Fruit fly (Drosophila melanogaster): ENCODE measurements around the gene CG11529.
A peak's percentile ranks its signal among the peaks of the same experiment; 100 is the strongest.

Gene CG11529

DNA sequence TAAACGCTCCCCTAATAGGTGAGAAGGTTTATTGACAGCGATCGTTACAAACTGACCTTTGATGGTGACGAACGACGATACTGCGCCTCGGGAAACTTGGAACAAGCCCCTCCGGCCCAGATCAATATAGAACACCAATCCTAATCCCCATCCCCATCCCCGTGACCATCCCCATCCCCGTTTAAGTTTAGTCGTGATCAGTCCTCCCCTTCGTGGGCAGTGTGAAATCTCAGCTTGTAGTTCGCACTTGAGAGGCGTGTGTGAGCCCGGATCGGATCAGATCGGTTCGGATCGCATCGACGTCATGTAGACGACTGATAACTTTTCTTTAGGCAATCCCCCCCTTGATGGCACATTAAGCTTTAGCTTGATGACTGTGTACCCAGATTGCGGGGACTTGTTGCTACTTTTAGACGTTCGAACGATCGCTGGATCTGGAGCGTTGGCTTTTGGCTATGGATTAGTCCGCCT, 13.0 kb upstream of the CG11529 start, which contains the start of gene Miox:
Miox (plus strand) TSS at position 421 of the 471 bp plus-strand sequence.
- no peak for TF ChIP-seq Xrp1 (GFP tag; IDR thresholded peaks at IDR 0.05)
- peak; percentile 16; the same call in 1 of the 2 replicates for TF ChIP-seq crol (GFP tag; IDR thresholded peaks at IDR 0.05)
- peak; percentile 1 for TF ChIP-seq CG10543 (GFP tag; optimal IDR thresholded peaks at IDR 0.05)
- no peak for TF ChIP-seq Nf-YC (tag; optimal IDR thresholded peaks at IDR 0.05)
- TF ChIP-seq CG34376 (GFP tag; optimal IDR thresholded peaks at IDR 0.05): peak; percentile 65
- TF ChIP-seq sug (tag; optimal IDR thresholded peaks at IDR 0.05): peak; percentile 75
- TF ChIP-seq CG7987 (GFP tag; optimal IDR thresholded peaks at IDR 0.05): peak; percentile 69
- no peak for TF ChIP-seq toy (GFP tag; IDR thresholded peaks at IDR 0.05)

DNA sequence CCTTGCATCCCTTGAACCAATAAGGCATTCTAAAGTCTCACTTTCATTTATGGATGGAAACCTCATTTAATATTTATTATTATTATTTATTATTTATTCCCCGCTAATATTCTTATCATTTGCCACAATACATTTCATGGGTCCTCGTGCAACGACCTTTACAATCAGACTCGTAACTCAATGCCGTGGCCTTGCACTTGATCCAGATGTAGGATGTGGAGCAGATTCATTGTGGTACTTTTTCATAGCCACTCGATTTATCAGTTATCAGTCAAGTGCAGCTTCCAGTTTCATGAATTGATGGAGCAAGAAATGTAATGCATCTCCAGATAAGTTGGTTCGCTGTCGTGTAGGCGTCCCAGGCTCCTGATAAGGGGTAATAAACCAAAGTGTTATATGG, 12.3 kb upstream of the CG11529 start:
- TF ChIP-seq B-H1 (GFP tag; IDR thresholded peaks at IDR 0.05): no peak

dm6 chr3L:12188518-12188917, 9.1 kb upstream of the CG11529 start, which contains the start of gene Est-6:
Est-6 (plus strand) TSS chr3L:12188818.
- TF ChIP-seq tin (GFP tag; optimal IDR thresholded peaks at IDR 0.05) (no peak), ranshi (GFP tag; IDR thresholded peaks at IDR 0.05) (no peak), CG9932 (GFP tag; IDR thresholded peaks at IDR 0.05) (no peak), gfzf (GFP tag; optimal IDR thresholded peaks at IDR 0.05) (no peak), CG32772 (GFP tag; IDR thresholded peaks at IDR 0.05) (no peak), CG4404 (GFP tag; IDR thresholded peaks at IDR 0.05) (no peak), en (GFP tag; optimal IDR thresholded peaks at IDR 0.05) (no peak), dati (GFP tag; IDR thresholded peaks at IDR 0.05) (no peak), kni (GFP tag; optimal IDR thresholded peaks at IDR 0.05) (no peak), CG15601 (tag; optimal IDR thresholded peaks at IDR 0.05) (no peak), CG6654 (GFP tag; optimal IDR thresholded peaks at IDR 0.05) (no peak), unpg (GFP tag; optimal IDR thresholded peaks at IDR 0.05) (no peak), CG13894 (tag; optimal IDR thresholded peaks at IDR 0.05) (no peak), mirr (GFP tag; optimal IDR thresholded peaks at IDR 0.05) (no peak), CG8281 (tag; optimal IDR thresholded peaks at IDR 0.05) (no peak), inv (GFP tag; IDR thresholded peaks at IDR 0.05; ENCODE audit: partially characterized antibody) (no peak), run (tag; optimal IDR thresholded peaks at IDR 0.05) (no peak), btn (GFP tag; optimal IDR thresholded peaks at IDR 0.05) (no peak), CG17186 (GFP tag; optimal IDR thresholded peaks at IDR 0.05) (no peak), maf-S (GFP tag; optimal IDR thresholded peaks at IDR 0.05) (no peak)

dm6 chr3L:12190433-12190832, 7.2 kb upstream of the CG11529 start, which contains the start of gene Est-P:
Est-P (plus strand) TSS chr3L:12190733.
- no peak for TF ChIP-seq CG3995 (GFP tag; optimal IDR thresholded peaks at IDR 0.05)

DNA sequence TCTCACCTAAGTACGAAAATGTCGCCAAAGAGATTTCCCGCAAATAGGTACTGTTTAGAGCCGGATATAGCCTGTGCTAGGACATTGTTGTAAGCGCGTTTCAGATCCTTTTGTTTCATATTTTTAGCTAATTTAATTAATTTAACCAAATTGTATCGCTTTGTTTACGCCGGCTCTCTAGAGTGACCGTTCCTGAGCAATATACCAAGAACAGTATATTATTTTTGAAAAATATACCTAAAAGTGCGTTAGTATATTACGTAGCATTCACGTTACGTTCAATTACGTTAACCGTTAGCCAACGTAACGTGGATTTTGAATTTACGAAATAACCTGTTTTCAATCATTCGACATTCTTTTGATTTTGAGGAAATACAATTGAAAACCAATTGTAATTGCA, 4.1 kb upstream of the CG11529 start, which contains the start of gene thoc6:
thoc6 (minus strand) TSS at position 204 of the 400 bp plus-strand sequence.
- TF ChIP-seq disco-r (GFP tag; optimal IDR thresholded peaks at IDR 0.05) (no peak), CG18476 (GFP tag; optimal IDR thresholded peaks at IDR 0.05) (no peak), tin (GFP tag; optimal IDR thresholded peaks at IDR 0.05) (no peak), lola (GFP tag; optimal IDR thresholded peaks at IDR 0.05) (no peak), Camta (GFP tag; optimal IDR thresholded peaks at IDR 0.05) (no peak), CG14050 (GFP tag; IDR thresholded peaks at IDR 0.05) (no peak), CG9215 (GFP tag; IDR thresholded peaks at IDR 0.05) (no peak), CG3847 (GFP tag; IDR thresholded peaks at IDR 0.05) (no peak), Abd-B (GFP tag; optimal IDR thresholded peaks at IDR 0.05) (no peak), CG13123 (GFP tag; optimal IDR thresholded peaks at IDR 0.05) (no peak), Nf-YA (GFP tag; IDR thresholded peaks at IDR 0.05) (no peak), Sox102F (GFP tag; optimal IDR thresholded peaks at IDR 0.05) (no peak), CG9876 (GFP tag; optimal IDR thresholded peaks at IDR 0.05) (no peak), CG3726 (GFP tag; IDR thresholded peaks at IDR 0.05) (no peak), CG6765 (GFP tag; optimal IDR thresholded peaks at IDR 0.05) (no peak), CG31224 (GFP tag; IDR thresholded peaks at IDR 0.05) (no peak), CG4617 (GFP tag; optimal IDR thresholded peaks at IDR 0.05; ENCODE audit: borderline replicate concordance) (peak; percentile 7), sens (GFP tag) (no peak)

Measured in whole organism, embryonic.